Worm (Caenorhabditis elegans): Measurements from ENCODE around the gene magi-1.
A peak's percentile ranks its signal among the peaks of the same experiment; 100 is the strongest.

Gene magi-1

ce11 chrIV:11765507-11765906 is 50.7 kb downstream of the magi-1 start (continued):
- TF ChIP-seq ztf-4 (tag; optimal IDR thresholded peaks at IDR 0.05) (no peak), zag-1 (tag; optimal IDR thresholded peaks at IDR 0.05) (peak; percentile 72), nhr-6 (tag; optimal IDR thresholded peaks at IDR 0.05) (no peak), nhr-23 (tag; optimal IDR thresholded peaks at IDR 0.05) (no peak), mbf-1 (tag; optimal IDR thresholded peaks at IDR 0.05) (no peak)

ce11 chrIV:11769769-11770168 is 54.9 kb downstream of the magi-1 start:
- TF ChIP-seq nhr-77 (tag; optimal IDR thresholded peaks at IDR 0.05) (no peak), sma-9 (GFP tag; optimal IDR thresholded peaks at IDR 0.05) (peak; percentile 31), sma-9 (tag; optimal IDR thresholded peaks at IDR 0.05) (no peak), alr-1 (tag; optimal IDR thresholded peaks at IDR 0.05) (no peak)

- TF ChIP-seq fos-1 (tag; optimal IDR thresholded peaks at IDR 0.05) (peak; percentile 66), crh-2 (tag; optimal IDR thresholded peaks at IDR 0.05) (peak; percentile 15), unc-39 (tag; optimal IDR thresholded peaks at IDR 0.05) (no peak), Y55F3AM.14 (GFP tag; optimal IDR thresholded peaks at IDR 0.05) (no peak), sma-9 (GFP tag; optimal IDR thresholded peaks at IDR 0.05) (peak; percentile 17), sma-9 (tag; optimal IDR thresholded peaks at IDR 0.05) (no peak)
Observed at ce11 chrIV:11771064-11771463, 56.2 kb downstream of the magi-1 start.

- TF ChIP-seq nhr-77 (tag; optimal IDR thresholded peaks at IDR 0.05), result no peak
- no peak for TF ChIP-seq lin-13 (GFP tag; optimal IDR thresholded peaks at IDR 0.05)
- TF ChIP-seq ztf-1 (GFP tag; conservative IDR thresholded peaks at IDR 0.05), result no peak
- TF ChIP-seq nhr-11 (tag; optimal IDR thresholded peaks at IDR 0.05), result no peak
- no peak for TF ChIP-seq ceh-16 (tag; optimal IDR thresholded peaks at IDR 0.05)
- no peak for TF ChIP-seq lsy-2 (tag; optimal IDR thresholded peaks at IDR 0.05)
- TF ChIP-seq sem-4 (tag; optimal IDR thresholded peaks at IDR 0.05), result no peak
- no peak for TF ChIP-seq lin-11 (tag; optimal IDR thresholded peaks at IDR 0.05)
- no peak for TF ChIP-seq gmeb-1 (tag; optimal IDR thresholded peaks at IDR 0.05)
- TF ChIP-seq unc-62 (GFP tag; optimal IDR thresholded peaks at IDR 0.05), result no peak
- TF ChIP-seq mbf-1 (tag; optimal IDR thresholded peaks at IDR 0.05), result no peak
- no peak for TF ChIP-seq dmd-4 (tag; optimal IDR thresholded peaks at IDR 0.05)
Observed at ce11 chrIV:11772119-11772518, 57.3 kb downstream of the magi-1 start.

ce11 chrIV:11773692-11774225 is 58.9 kb downstream of the magi-1 start, which contains the start of gene lips-5:
TSS of gene lips-5 (minus strand) at chrIV:11773742.
- TF ChIP-seq fos-1 (tag; optimal IDR thresholded peaks at IDR 0.05), result peak; percentile 22
- no peak for TF ChIP-seq ceh-16 (tag; optimal IDR thresholded peaks at IDR 0.05)

ce11 chrIV:11776968-11777467 is 62.2 kb downstream of the magi-1 start:
- TF ChIP-seq nhr-10 (tag; optimal IDR thresholded peaks at IDR 0.05), result no peak
- TF ChIP-seq unc-55 (GFP tag; optimal IDR thresholded peaks at IDR 0.05), result peak; percentile 35
- no peak for TF ChIP-seq C34F6.9 (tag; optimal IDR thresholded peaks at IDR 0.05)
- no peak for TF ChIP-seq ceh-16 (tag; optimal IDR thresholded peaks at IDR 0.05)
- TF ChIP-seq sem-4 (tag; optimal IDR thresholded peaks at IDR 0.05), result no peak
- TF ChIP-seq unc-62 (GFP tag; optimal IDR thresholded peaks at IDR 0.05), result no peak
- no peak for TF ChIP-seq ama-1 (optimal IDR thresholded peaks at IDR 0.05)
- no peak for TF ChIP-seq crh-2 (tag; optimal IDR thresholded peaks at IDR 0.05)
- no peak for TF ChIP-seq Y55F3AM.14 (GFP tag; optimal IDR thresholded peaks at IDR 0.05)

Data from whole organism, L2 larva.